Fruit fly (Drosophila melanogaster): ENCODE measurements around the gene mRpL9.

mRpL9 gene

dm6 chr3R:15287763-15288162, 42.8 kb upstream of the mRpL9 start (continued):
- TF ChIP-seq kah (GFP tag; optimal IDR thresholded peaks at IDR 0.05) (no peak), Trl (optimal IDR thresholded peaks at IDR 0.05) (no peak), Trl (GFP tag; optimal IDR thresholded peaks at IDR 0.05) (peak; percentile 19), CG7357 (GFP tag; IDR thresholded peaks at IDR 0.05) (no peak), sug (tag; optimal IDR thresholded peaks at IDR 0.05) (peak; percentile 38), maf-S (GFP tag; optimal IDR thresholded peaks at IDR 0.05) (peak; percentile 9), sqz (GFP tag; optimal IDR thresholded peaks at IDR 0.05) (peak; percentile 91), shn (GFP tag; optimal IDR thresholded peaks at IDR 0.05) (peak; percentile 4), CG6689 (GFP tag; IDR thresholded peaks at IDR 0.05) (no peak), Hr78 (GFP tag; optimal IDR thresholded peaks at IDR 0.05) (no peak), HmgD (GFP tag; optimal IDR thresholded peaks at IDR 0.05) (peak; percentile 77), CG12769 (tag; optimal IDR thresholded peaks at IDR 0.05) (peak; percentile 31), HLH3B (GFP tag; IDR thresholded peaks at IDR 0.05) (no peak), CG14014 (GFP tag; IDR thresholded peaks at IDR 0.05) (no peak), Stat92E (GFP tag; optimal IDR thresholded peaks at IDR 0.05) (no peak), Myb (GFP tag; optimal IDR thresholded peaks at IDR 0.05) (peak; percentile 93), CG31388 (GFP tag; optimal IDR thresholded peaks at IDR 0.05) (no peak), CG30020 (tag; optimal IDR thresholded peaks at IDR 0.05) (peak; percentile 23), CG6683 (GFP tag; optimal IDR thresholded peaks at IDR 0.05) (no peak), vvl (GFP tag; IDR thresholded peaks at IDR 0.05) (no peak), disco-r (GFP tag; optimal IDR thresholded peaks at IDR 0.05) (no peak), CG13624 (GFP tag; optimal IDR thresholded peaks at IDR 0.05) (peak; percentile 4), CG7745 (tag; optimal IDR thresholded peaks at IDR 0.05) (no peak), da (GFP tag; optimal IDR thresholded peaks at IDR 0.05) (no peak), bigmax (GFP tag; optimal IDR thresholded peaks at IDR 0.05) (no peak), ken (GFP tag; IDR thresholded peaks at IDR 0.05) (no peak), CG10431 (GFP tag; optimal IDR thresholded peaks at IDR 0.05) (no peak), CG14710 (tag; optimal IDR thresholded peaks at IDR 0.05) (peak; percentile 70), tap (tag; optimal IDR thresholded peaks at IDR 0.05) (no peak), Xrp1 (GFP tag; IDR thresholded peaks at IDR 0.05) (no peak), CG2875 (GFP tag; optimal IDR thresholded peaks at IDR 0.05) (no peak), pho (GFP tag; optimal IDR thresholded peaks at IDR 0.05) (peak; percentile 17), Bdp1 (GFP tag; optimal IDR thresholded peaks at IDR 0.05) (peak; percentile 33), Hand (GFP tag; optimal IDR thresholded peaks at IDR 0.05) (no peak), knrl (GFP tag; IDR thresholded peaks at IDR 0.05; ENCODE audit: partially characterized antibody) (no peak), gt (GFP tag; IDR thresholded peaks at IDR 0.05) (no peak), aop (GFP tag; IDR thresholded peaks at IDR 0.05) (no peak), fd96Cb (tag; optimal IDR thresholded peaks at IDR 0.05) (no peak), gro (GFP tag; optimal IDR thresholded peaks at IDR 0.05) (peak; percentile 37), schlank (tag; optimal IDR thresholded peaks at IDR 0.05) (no peak), toy (GFP tag; IDR thresholded peaks at IDR 0.05) (no peak), dm (GFP tag; optimal IDR thresholded peaks at IDR 0.05) (peak; percentile 90), HLHmδ (GFP tag; optimal IDR thresholded peaks at IDR 0.05) (peak; percentile 16), ash1 (GFP tag; optimal IDR thresholded peaks at IDR 0.05) (no peak), CG13775 (GFP tag; optimal IDR thresholded peaks at IDR 0.05) (no peak), Sin3A (optimal IDR thresholded peaks at IDR 0.05) (peak; percentile 96), CG9609 (GFP tag; optimal IDR thresholded peaks at IDR 0.05) (peak; percentile 12), rib (GFP tag; IDR thresholded peaks at IDR 0.05) (no peak), nmo (GFP tag; optimal IDR thresholded peaks at IDR 0.05) (peak; percentile 65), scrt (GFP tag; optimal IDR thresholded peaks at IDR 0.05) (peak; percentile 85), Bgb (GFP tag; IDR thresholded peaks at IDR 0.05; ENCODE audit: partially characterized antibody) (no peak), CG33557 (GFP tag; optimal IDR thresholded peaks at IDR 0.05) (no peak)
